Fruit fly (Drosophila melanogaster): ENCODE results near the gene Or33c.

DNA sequence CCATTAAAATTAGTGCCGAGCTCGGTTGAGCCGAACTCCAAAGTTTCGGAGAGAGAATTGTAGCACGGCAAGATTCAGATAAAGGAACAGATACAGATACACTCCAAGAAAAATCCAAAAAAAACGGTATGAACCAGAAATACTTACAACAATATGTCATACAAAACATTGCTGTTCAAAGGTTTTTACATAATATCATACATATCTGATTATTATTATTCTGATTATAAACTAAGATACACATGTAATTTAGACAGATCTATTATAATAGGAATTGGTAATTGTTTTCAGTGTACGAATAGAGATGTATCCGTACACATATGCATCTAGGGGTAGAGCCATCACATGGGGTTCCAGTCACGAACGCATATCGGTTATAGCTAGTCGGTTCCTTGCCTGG, 42.3 kb downstream of the Or33c start:
- TF ChIP-seq CG8478 (optimal IDR thresholded peaks at IDR 0.05) (no peak), CTCF (optimal IDR thresholded peaks at IDR 0.05) (no peak)
